Worm (Caenorhabditis elegans): ENCODE measurements around the gene Y11D7A.7.

DNA sequence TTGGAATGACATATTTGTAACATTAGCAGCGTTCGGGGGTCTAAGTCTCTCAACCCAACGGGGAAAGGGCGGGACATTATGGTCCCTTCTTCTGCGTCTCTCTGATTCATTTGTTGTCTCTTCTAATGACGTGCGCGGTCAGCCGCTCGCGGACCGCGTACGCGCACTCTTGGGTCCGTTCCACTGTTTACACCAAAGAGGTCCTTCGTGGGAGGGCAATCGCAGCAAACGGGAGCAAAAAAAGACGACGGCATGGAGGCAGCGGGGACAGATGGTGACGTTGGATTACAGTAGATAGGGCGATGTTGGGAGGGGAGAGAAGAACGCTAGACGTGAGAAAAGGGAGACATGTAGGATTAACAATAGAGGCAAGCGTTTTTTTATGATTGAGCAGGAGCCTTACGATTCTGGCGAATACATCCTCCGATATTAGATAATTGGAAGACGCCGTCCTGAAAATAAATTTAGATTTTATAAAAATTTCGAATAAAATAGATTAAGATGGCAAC is 14.5 kb downstream of the Y11D7A.7 start, which contains the start of gene flh-1:
- TF ChIP-seq sea-2 (GFP tag; optimal IDR thresholded peaks at IDR 0.05), result no peak
- TF ChIP-seq nhr-11 (tag; optimal IDR thresholded peaks at IDR 0.05), result no peak
- no peak for TF ChIP-seq unc-62 (GFP tag; optimal IDR thresholded peaks at IDR 0.05)
- TF ChIP-seq fkh-10 (GFP tag; optimal IDR thresholded peaks at IDR 0.05), result no peak
- TF ChIP-seq snpc-4 (tag; optimal IDR thresholded peaks at IDR 0.05), result no peak
- TF ChIP-seq lin-15B (tag; optimal IDR thresholded peaks at IDR 0.05), result no peak
- TF ChIP-seq elt-2 (tag; optimal IDR thresholded peaks at IDR 0.05), result no peak
- TF ChIP-seq nhr-77 (tag; optimal IDR thresholded peaks at IDR 0.05), result no peak
- TF ChIP-seq fos-1 (tag; optimal IDR thresholded peaks at IDR 0.05), result no peak
- TF ChIP-seq nhr-23 (tag; optimal IDR thresholded peaks at IDR 0.05), result no peak
- no peak for TF ChIP-seq ztf-11 (tag; optimal IDR thresholded peaks at IDR 0.05)
- no peak for TF ChIP-seq mdl-1 (tag; optimal IDR thresholded peaks at IDR 0.05)
- no peak for TF ChIP-seq elt-3 (tag; optimal IDR thresholded peaks at IDR 0.05)
- no peak for TF ChIP-seq aly-2 (tag; optimal IDR thresholded peaks at IDR 0.05)

All from whole organism, L3 larva.